Fruit fly (Drosophila melanogaster) whole organism, embryonic: ENCODE results near the gene XRCC1.
A peak's percentile ranks its signal among the peaks of the same experiment; 100 is the strongest.

Experiments
- Adf1 ChIP-seq: fragments of 200-800 bp; sonication (Bioruptor generic); IDR thresholded peaks from 2 replicates; pipeline ENCODE4 v1.3.6; 2022; ENCODE audit warnings: missing biosample characterization, missing genetic modification characterization
- Antp ChIP-seq: fragments of 200-800 bp; sonication (Bioruptor generic); optimal IDR thresholded peaks from 3 replicates; lab custom pipeline; 2016; ENCODE audit warnings: missing biosample characterization, missing genetic modification characterization
- CG10321 ChIP-seq: fragments of 200-800 bp; sonication (Bioruptor generic); IDR thresholded peaks from 2 replicates; pipeline ENCODE4 v1.3.6; 2022; ENCODE audit warnings: missing biosample characterization, missing genetic modification characterization
- CG11085 ChIP-seq: fragments of 200-800 bp; sonication (Bioruptor generic); IDR thresholded peaks from 2 replicates; pipeline ENCODE4 v1.3.6; 2022; ENCODE audit warnings: missing biosample characterization, missing genetic modification characterization
- CG1233 ChIP-seq: fragments of 200-800 bp; sonication (Bioruptor generic); optimal IDR thresholded peaks from 4 replicates; lab custom pipeline; 2018; ENCODE audit warnings: missing biosample characterization, mild to moderate bottlenecking, missing genetic modification characterization
- CG13775 ChIP-seq: fragments of 200-800 bp; sonication (Bioruptor generic); optimal IDR thresholded peaks from 3 replicates; lab custom pipeline; 2017; ENCODE audit warnings: missing biosample characterization, mild to moderate bottlenecking, missing genetic modification characterization
- CG14441 ChIP-seq: fragments of 200-800 bp; sonication (Bioruptor generic); IDR thresholded peaks from 2 replicates; pipeline ENCODE4 v1.3.6; 2022; ENCODE audit warnings: missing biosample characterization, missing genetic modification characterization
- CG15696 ChIP-seq: fragments of 200-800 bp; sonication (Bioruptor generic); optimal IDR thresholded peaks from 2 replicates; lab custom pipeline; 2019; ENCODE audit warnings: missing biosample characterization, mild to moderate bottlenecking, missing genetic modification characterization, moderate library complexity
- CG1832 ChIP-seq: fragments of 200-800 bp; sonication (Bioruptor generic); optimal IDR thresholded peaks from 2 replicates; lab custom pipeline; 2017; ENCODE audit warnings: missing biosample characterization, mild to moderate bottlenecking, missing genetic modification characterization, inconsistent platforms
- CG18599 ChIP-seq: fragments of 200-800 bp; sonication (Bioruptor generic); optimal IDR thresholded peaks from 3 replicates; lab custom pipeline; 2017; ENCODE audit warnings: missing biosample characterization, missing genetic modification characterization, mild to moderate bottlenecking, moderate library complexity, missing genetic modification reagents
- CG18619 ChIP-seq: fragments of 200-800 bp; sonication (Bioruptor generic); optimal IDR thresholded peaks from 3 replicates; lab custom pipeline; 2017; ENCODE audit warnings: missing biosample characterization, mild to moderate bottlenecking, missing genetic modification characterization
- CG18764 ChIP-seq: fragments of 200-800 bp; sonication (Bioruptor generic); optimal IDR thresholded peaks from 3 replicates; lab custom pipeline; 2016; ENCODE audit warnings: missing biosample characterization, missing genetic modification characterization
- CG4424 ChIP-seq: fragments of 200-800 bp; sonication (Bioruptor generic); optimal IDR thresholded peaks from 3 replicates; lab custom pipeline; 2016; ENCODE audit warnings: missing biosample characterization, missing genetic modification characterization
- CG4617 ChIP-seq: fragments of 200-800 bp; sonication (Bioruptor generic); optimal IDR thresholded peaks from 3 replicates; lab custom pipeline; 2016; ENCODE audit warnings: missing biosample characterization, missing genetic modification characterization, borderline replicate concordance
- CG4730 ChIP-seq: fragments of 200-800 bp; sonication (Bioruptor generic); IDR thresholded peaks from 2 replicates; pipeline ENCODE4 v1.3.6; 2022; ENCODE audit warnings: missing biosample characterization, missing genetic modification characterization
- Dbx ChIP-seq: fragments of 200-800 bp; sonication (Bioruptor generic); IDR thresholded peaks from 3 replicates; pipeline ENCODE4 v1.3.6; 2022; ENCODE audit warnings: missing biosample characterization, missing genetic modification characterization
- Deaf1 ChIP-seq: fragments of 200-800 bp; optimal IDR thresholded peaks from 3 replicates; lab custom pipeline; 2019; ENCODE audit warnings: missing biosample characterization, mild to moderate bottlenecking, missing genetic modification characterization, moderate library complexity
- E2f1 ChIP-seq: fragments of 200-800 bp; sonication (Bioruptor generic); IDR thresholded peaks from 2 replicates; pipeline ENCODE4 v1.3.6; 2022; ENCODE audit warnings: missing biosample characterization, missing genetic modification characterization
- Elba2 ChIP-seq: fragments of 200-800 bp; sonication (Bioruptor generic); optimal IDR thresholded peaks from 3 replicates; lab custom pipeline; 2016; ENCODE audit warnings: missing biosample characterization, missing genetic modification characterization
- Mad ChIP-seq: fragments of 200-800 bp; sonication (Bioruptor generic); optimal IDR thresholded peaks from 2 replicates; lab custom pipeline; 2016; ENCODE audit warnings: missing biosample characterization, missing genetic modification characterization
- Med ChIP-seq: fragments of 200-800 bp; sonication (Bioruptor generic); peaks from one replicate; lab custom pipeline; 2016; ENCODE audit warnings: missing biosample characterization, missing genetic modification characterization, mild to moderate bottlenecking, inconsistent platforms, moderate library complexity
- NfI ChIP-seq: fragments of 200-800 bp; sonication (Bioruptor generic); optimal IDR thresholded peaks from 3 replicates; lab custom pipeline; 2018; ENCODE audit warnings: missing biosample characterization, mild to moderate bottlenecking, missing genetic modification characterization, moderate library complexity
- Ravus ChIP-seq: fragments of 200-800 bp; sonication (Bioruptor generic); IDR thresholded peaks from 2 replicates; pipeline ENCODE4 v1.3.6; 2022; ENCODE audit warnings: missing biosample characterization, missing genetic modification characterization
- Trl ChIP-seq, 3 experiments: fragments of >200 bp in 2 of 3; fragments of 200-800 bp in 1 of 3; sonication (Bioruptor generic) in 1 of 3; optimal IDR thresholded peaks; 2 replicates in 1 of 3; 3 replicates in 2 of 3; lab custom pipeline; 2016 to 2017; ENCODE audit warnings: missing biosample characterization in 1 of 3, missing genetic modification characterization in 1 of 3
- ac ChIP-seq: fragments of 200-800 bp; sonication (Bioruptor generic); optimal IDR thresholded peaks from 3 replicates; lab custom pipeline; 2017; ENCODE audit warnings: missing biosample characterization, mild to moderate bottlenecking, missing genetic modification characterization
- ara ChIP-seq: fragments of 200-800 bp; sonication (Bioruptor generic); IDR thresholded peaks from 2 replicates; pipeline ENCODE4 v1.3.6; 2022; ENCODE audit warnings: missing biosample characterization, missing genetic modification characterization
- bab2 ChIP-seq: fragments of 200-800 bp; sonication (Bioruptor generic); optimal IDR thresholded peaks from 2 replicates; lab custom pipeline; 2016; ENCODE audit warnings: missing biosample characterization, missing genetic modification characterization
- btn ChIP-seq: fragments of 200-800 bp; sonication (Bioruptor generic); optimal IDR thresholded peaks from 2 replicates; lab custom pipeline; 2016; ENCODE audit warnings: missing biosample characterization, missing genetic modification characterization
- chm ChIP-seq: fragments of 200-800 bp; sonication (Bioruptor generic); IDR thresholded peaks from 2 replicates; pipeline ENCODE4 v1.3.6; 2022; ENCODE audit warnings: missing biosample characterization, missing genetic modification characterization
- ewg ChIP-seq: fragments of 200-800 bp; sonication (Bioruptor generic); optimal IDR thresholded peaks from 3 replicates; lab custom pipeline; 2017; ENCODE audit warnings: mild to moderate bottlenecking, missing biosample characterization, missing genetic modification reagents, missing genetic modification characterization
- pb ChIP-seq: fragments of 200-800 bp; sonication (Bioruptor generic); optimal IDR thresholded peaks from 3 replicates; lab custom pipeline; 2016; ENCODE audit warnings: missing biosample characterization, missing genetic modification characterization
- sens-2 ChIP-seq: fragments of 200-800 bp; sonication (Bioruptor generic); IDR thresholded peaks from 2 replicates; pipeline ENCODE4 v1.3.6; 2022; ENCODE audit warnings: missing biosample characterization, missing genetic modification characterization
- seq ChIP-seq: fragments of 200-800 bp; sonication (Bioruptor generic); IDR thresholded peaks from 2 replicates; pipeline ENCODE4 v1.3.6; 2022; ENCODE audit warnings: missing biosample characterization, missing genetic modification characterization
- sug ChIP-seq: fragments of 200-800 bp; optimal IDR thresholded peaks from 2 replicates; lab custom pipeline; 2019; ENCODE audit warnings: missing biosample characterization, mild to moderate bottlenecking, missing genetic modification characterization, moderate library complexity
- twi ChIP-seq: fragments of 200-800 bp; optimal IDR thresholded peaks from 2 replicates; lab custom pipeline; 2019; ENCODE audit warnings: missing biosample characterization, mild to moderate bottlenecking, missing genetic modification characterization, moderate library complexity
- unc-4 ChIP-seq: fragments of 200-800 bp; sonication (Bioruptor generic); IDR thresholded peaks from 2 replicates; pipeline ENCODE4 v1.3.6; 2022; ENCODE audit warnings: missing biosample characterization, missing genetic modification characterization; ENCODE audit not compliant: partially characterized antibody
- zen ChIP-seq: fragments of 200-800 bp; sonication (Bioruptor generic); optimal IDR thresholded peaks from 3 replicates; lab custom pipeline; 2018; ENCODE audit warnings: missing biosample characterization, mild to moderate bottlenecking, missing genetic modification characterization, moderate library complexity

XRCC1 gene

DNA sequence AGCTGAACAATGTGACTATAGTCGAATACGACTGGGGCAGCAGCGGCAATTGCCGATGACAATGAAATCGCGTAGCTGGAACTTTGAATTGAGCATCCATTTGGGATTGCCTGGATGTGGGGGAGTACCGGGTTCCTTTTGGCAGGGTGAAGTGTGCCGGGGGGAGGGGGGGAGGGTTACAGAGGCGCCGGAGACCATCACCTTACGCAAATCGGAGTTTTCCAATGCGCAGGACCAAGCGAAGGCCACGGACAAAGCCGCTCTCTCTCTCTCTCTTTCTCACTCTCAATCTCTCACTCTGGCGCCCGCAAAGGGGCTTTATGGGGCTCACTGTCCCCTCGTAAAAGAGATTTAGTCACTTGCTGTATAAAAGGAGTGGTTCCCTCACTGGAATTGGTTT, 33.4 kb downstream of the XRCC1 start (continued):
- TF ChIP-seq Trl (optimal IDR thresholded peaks at IDR 0.05; lab: Kevin White, UChicago) (peak in 1 of 2 experiments; percentile 20), Trl (GFP tag; optimal IDR thresholded peaks at IDR 0.05; lab: Kevin White, UChicago) (no peak), ara (no peak), ac (GFP tag; lab: Kevin White, UChicago) (no peak), CG11085 (GFP tag; lab: Robert Waterston, UW) (no peak), twi (no peak), CG14441 (GFP tag; lab: Robert Waterston, UW) (no peak), CG18599 (GFP tag; lab: Kevin White, UChicago) (peak; percentile 39), pb (no peak), Ravus (GFP tag; lab: Robert Waterston, UW) (no peak), seq (no peak), CG13775 (GFP tag; lab: Kevin White, UChicago) (no peak), CG18764 (GFP tag; lab: Kevin White, UChicago) (no peak), CG4617 (GFP tag; lab: Kevin White, UChicago) (no peak), sens-2 (GFP tag; lab: Robert Waterston, UW) (no peak), Adf1 (no peak; the same call in 1 of the 2 replicates), unc-4 (no peak), bab2 (GFP tag; lab: Kevin White, UChicago) (no peak), Mad (GFP tag; lab: Kevin White, UChicago) (no peak), NfI (GFP tag; lab: Kevin White, UChicago) (no peak), btn (GFP tag; lab: Kevin White, UChicago) (no peak), CG15696 (tag; lab: Kevin White, UChicago) (no peak), Antp (GFP tag; lab: Kevin White, UChicago) (no peak), chm (GFP tag; lab: Robert Waterston, UW) (no peak)

DNA sequence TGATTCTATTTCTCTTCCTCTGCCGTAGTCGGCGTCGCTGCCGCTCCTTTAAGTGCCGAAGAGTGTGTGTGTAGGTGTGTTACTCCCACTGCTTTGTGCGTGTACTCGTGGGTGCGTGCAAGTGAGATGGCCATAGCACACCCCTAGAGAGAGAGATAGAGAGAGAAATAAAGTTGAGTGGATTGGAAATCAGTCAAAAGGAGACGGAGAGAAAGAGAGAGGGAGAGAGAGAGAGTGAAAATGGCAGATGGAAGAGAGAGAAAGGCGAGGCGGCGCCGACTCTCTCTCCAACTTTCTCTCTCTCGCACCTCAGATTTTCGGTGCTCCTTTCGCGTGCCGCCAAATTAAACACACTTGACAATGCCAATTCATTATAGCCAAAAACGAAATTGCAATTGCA, 34.4 kb downstream of the XRCC1 start:
- TF ChIP-seq Elba2 (GFP tag; lab: Kevin White, UChicago) = no peak
- no peak for TF ChIP-seq CG4730
- no peak for TF ChIP-seq CG18619
- TF ChIP-seq sug (tag; lab: Kevin White, UChicago) = no peak
- no peak for TF ChIP-seq Med (GFP tag; lab: Kevin White, UChicago)
- TF ChIP-seq zen (tag; lab: Kevin White, UChicago) = peak; percentile 2
- peak; percentile 59 for TF ChIP-seq Adf1
- TF ChIP-seq Deaf1 = peak; percentile 27
- TF ChIP-seq E2f1 (GFP tag; lab: Robert Waterston, UW) = no peak
- peak; percentile 61 for TF ChIP-seq CG1832
- TF ChIP-seq Dbx (GFP tag; lab: Robert Waterston, UW) = no peak
- peak; percentile 60; the same call in 1 of the 2 replicates for TF ChIP-seq CG10321
- TF ChIP-seq CG1233 = no peak
- peak; percentile 23 for TF ChIP-seq ewg (GFP tag; lab: Kevin White, UChicago)
- TF ChIP-seq CG4424 (GFP tag; lab: Kevin White, UChicago) = no peak
- TF ChIP-seq Trl (optimal IDR thresholded peaks at IDR 0.05; lab: Kevin White, UChicago) = peak; percentile 34 to 65
- no peak for TF ChIP-seq Trl (GFP tag; optimal IDR thresholded peaks at IDR 0.05; lab: Kevin White, UChicago)
